Fruit fly (Drosophila melanogaster) Kc167 (cell line): ENCODE measurements around the gene CrebA.

Source experiments
- Myc ChIP-seq: fragments of >200 bp; optimal IDR thresholded peaks from 2 replicates; lab custom pipeline; 2017; ENCODE audit warnings: missing external identifiers
- h ChIP-seq: fragments of >200 bp; optimal IDR thresholded peaks from 3 replicates; lab custom pipeline; 2018; ENCODE audit warnings: missing external identifiers
- ttk ChIP-seq: sonication (Bioruptor generic); optimal IDR thresholded peaks from 2 replicates; lab custom pipeline; 2017; ENCODE audit warnings: missing external identifiers

DNA sequence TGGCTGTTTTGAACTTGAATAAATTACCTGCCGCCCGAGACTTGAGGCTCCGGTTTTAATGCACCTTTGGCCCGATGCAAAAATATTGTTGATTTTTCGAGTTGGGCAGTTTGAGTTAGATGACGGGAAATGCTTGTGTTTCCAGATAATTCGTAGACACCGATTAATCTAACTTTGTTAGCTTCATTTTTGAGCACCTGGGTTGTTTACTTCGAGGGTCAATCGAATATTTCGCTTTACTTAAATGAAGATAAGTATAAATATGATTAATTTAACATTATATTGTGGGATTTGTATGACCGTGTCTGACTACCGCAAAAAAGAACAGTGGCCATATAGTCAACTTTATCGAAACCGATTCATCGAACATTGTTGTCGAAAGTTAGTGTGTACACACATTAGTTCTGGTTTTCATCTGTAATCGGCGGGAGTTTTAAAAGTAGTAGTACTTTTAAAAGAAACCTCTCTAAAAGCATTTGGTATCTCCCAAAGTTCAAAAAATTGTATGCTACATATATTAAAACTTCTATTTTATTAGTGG is 11.3 kb upstream of the CrebA start, which contains the start of gene CG7945:
- no peak for TF ChIP-seq Myc
- TF ChIP-seq ttk: no peak
- no peak for TF ChIP-seq h
